Fruit fly (Drosophila melanogaster) whole organism, prepupa: ENCODE data around the gene CG14043.

Source experiments
- Blimp-1 ChIP-seq: fragments of 200-800 bp; sonication (Bioruptor generic); optimal IDR thresholded peaks from 3 replicates; lab custom pipeline; 2017; ENCODE audit warnings: missing biosample characterization, missing genetic modification characterization, mild to moderate bottlenecking, moderate library complexity, missing genetic modification reagents
- Lpt ChIP-seq: fragments of 200-800 bp; sonication (Bioruptor generic); optimal IDR thresholded peaks from 3 replicates; lab custom pipeline; 2016; ENCODE audit warnings: missing biosample characterization, missing genetic modification characterization
- Met ChIP-seq: fragments of 200-800 bp; sonication (Bioruptor generic); optimal IDR thresholded peaks from 3 replicates; lab custom pipeline; 2016; ENCODE audit warnings: missing biosample characterization, missing genetic modification characterization
- OdsH ChIP-seq: fragments of 200-800 bp; sonication (Bioruptor generic); optimal IDR thresholded peaks from 3 replicates; lab custom pipeline; 2016; ENCODE audit warnings: missing biosample characterization, missing genetic modification characterization
- Sox102F ChIP-seq: fragments of 200-800 bp; sonication (Bioruptor generic); optimal IDR thresholded peaks from 2 replicates; lab custom pipeline; 2016; ENCODE audit warnings: missing biosample characterization, mild to moderate bottlenecking, missing genetic modification characterization
- dac ChIP-seq: fragments of 200-800 bp; sonication (Bioruptor generic); optimal IDR thresholded peaks from 2 replicates; lab custom pipeline; 2017; ENCODE audit warnings: missing biosample characterization, mild to moderate bottlenecking, missing genetic modification characterization
- fd85E ChIP-seq: fragments of 200-800 bp; sonication (Bioruptor generic); optimal IDR thresholded peaks from 3 replicates; lab custom pipeline; 2016; ENCODE audit warnings: missing biosample characterization, missing genetic modification characterization

- TF ChIP-seq fd85E (GFP tag; lab: Kevin White, UChicago): no peak
- TF ChIP-seq Sox102F: no peak
- TF ChIP-seq OdsH (GFP tag; lab: Kevin White, UChicago): no peak
- no peak for TF ChIP-seq Lpt (GFP tag; lab: Kevin White, UChicago)
- TF ChIP-seq dac (GFP tag; lab: Kevin White, UChicago): no peak
- TF ChIP-seq Met (GFP tag; lab: Kevin White, UChicago): no peak
- no peak for TF ChIP-seq Blimp-1 (GFP tag; lab: Kevin White, UChicago)
These were observed 33.9 kb downstream of the CG14043 start for dm6 chr2L:5005464-5005764.
